Worm (Caenorhabditis elegans) whole organism, midembryonic: ENCODE measurements around the gene rnh-1.0.

Experiments used
- T22C8.4 ChIP-seq: fragments of 200-800 bp; sonication (Bioruptor generic); IDR thresholded peaks from 2 replicates; pipeline ENCODE4 v1.3.6; 2022; ENCODE audit warnings: missing genetic modification characterization, missing compliant biosample characterization
- cog-1 ChIP-seq: sonication (generic microtip); optimal IDR thresholded peaks from 2 replicates; lab custom pipeline; 2016; ENCODE audit warnings: missing genetic modification characterization, missing compliant biosample characterization
- flt-1 ChIP-seq: fragments of 200-800 bp; sonication (Bioruptor generic); IDR thresholded peaks from 2 replicates; pipeline ENCODE4 v1.3.6; 2022; ENCODE audit warnings: missing genetic modification characterization, missing compliant biosample characterization
- klf-2 ChIP-seq: fragments of 200-800 bp; sonication (Bioruptor generic); conservative IDR thresholded peaks from 2 replicates; pipeline ENCODE4 v1.3.6; 2022; ENCODE audit warnings: missing genetic modification reagents, missing genetic modification characterization, missing compliant biosample characterization
- med-1 ChIP-seq: sonication (generic microtip); optimal IDR thresholded peaks from 2 replicates; lab custom pipeline; 2017; ENCODE audit warnings: missing genetic modification characterization, mild to moderate bottlenecking, missing compliant biosample characterization, antibody characterized with exemption, missing genetic modification reagents; ENCODE audit not compliant: insufficient read depth
- ref-1 ChIP-seq: fragments of 200-800 bp; sonication (Bioruptor generic); conservative IDR thresholded peaks from 2 replicates; pipeline ENCODE4 v1.3.6; 2022; ENCODE audit warnings: missing genetic modification reagents, missing genetic modification characterization, missing compliant biosample characterization
- tab-1 ChIP-seq: fragments of 200-800 bp; sonication (Bioruptor generic); IDR thresholded peaks from 2 replicates; pipeline ENCODE4 v1.3.6; 2022; ENCODE audit warnings: missing genetic modification characterization, missing compliant biosample characterization
- ztf-23 ChIP-seq: fragments of 200-800 bp; sonication (Bioruptor generic); IDR thresholded peaks from 2 replicates; pipeline ENCODE4 v1.3.6; 2022; ENCODE audit warnings: missing genetic modification reagents, missing genetic modification characterization, missing compliant biosample characterization
- ztf-29 ChIP-seq: fragments of 200-800 bp; sonication (Bioruptor generic); IDR thresholded peaks from 2 replicates; pipeline ENCODE4 v1.3.6; 2022; ENCODE audit warnings: missing genetic modification reagents, missing genetic modification characterization, missing compliant biosample characterization

Gene rnh-1.0

ce11 chrII:4959719-4960118, 35.4 kb upstream of the rnh-1.0 start, which contains the start of gene ulp-2:
ulp-2 (minus strand) TSS chrII:4959876.
- TF ChIP-seq ztf-23 (GFP tag; lab: Robert Waterston, UW) (0 out of 2 replicates have a peak, but pooled peaks have one; percentile 19), klf-2 (GFP tag; lab: Robert Waterston, UW) (no peak)

ce11 chrII:4960690-4961089, 34.4 kb upstream of the rnh-1.0 start:
- no peak for TF ChIP-seq T22C8.4
- TF ChIP-seq tab-1 (GFP tag; lab: Robert Waterston, UW), result no peak
- no peak for TF ChIP-seq klf-2 (GFP tag; lab: Robert Waterston, UW)
- TF ChIP-seq ztf-23 (GFP tag; lab: Robert Waterston, UW), result no peak
- TF ChIP-seq flt-1 (GFP tag; lab: Robert Waterston, UW), result no peak
- TF ChIP-seq med-1 (GFP tag; lab: Kevin White, UChicago), result no peak
- TF ChIP-seq cog-1, result no peak
- no peak for TF ChIP-seq ztf-29 (GFP tag; lab: Robert Waterston, UW)
- no peak for TF ChIP-seq ref-1 (GFP tag; lab: Robert Waterston, UW)

- TF ChIP-seq T22C8.4, result no peak
These were observed 28.6 kb upstream of the rnh-1.0 start for ce11 chrII:4966576-4966975.

ce11 chrII:4967636-4968035, 27.5 kb upstream of the rnh-1.0 start:
- TF ChIP-seq tab-1 (GFP tag; lab: Robert Waterston, UW) (no peak), med-1 (GFP tag; lab: Kevin White, UChicago) (no peak), klf-2 (GFP tag; lab: Robert Waterston, UW) (no peak), cog-1 (no peak), flt-1 (GFP tag; lab: Robert Waterston, UW) (no peak), ref-1 (GFP tag; lab: Robert Waterston, UW) (no peak), ztf-29 (GFP tag; lab: Robert Waterston, UW) (no peak), ztf-23 (GFP tag; lab: Robert Waterston, UW) (no peak), T22C8.4 (no peak)

ce11 chrII:4968863-4969262, 26.3 kb upstream of the rnh-1.0 start, which contains the start of gene shc-2:
shc-2 (plus strand) TSS chrII:4969163.
- TF ChIP-seq ztf-29 (GFP tag; lab: Robert Waterston, UW), result no peak
- TF ChIP-seq flt-1 (GFP tag; lab: Robert Waterston, UW), result no peak
- TF ChIP-seq klf-2 (GFP tag; lab: Robert Waterston, UW), result no peak

- TF ChIP-seq ref-1 (GFP tag; lab: Robert Waterston, UW) (no peak), ztf-29 (GFP tag; lab: Robert Waterston, UW) (no peak), T22C8.4 (no peak), ztf-23 (GFP tag; lab: Robert Waterston, UW) (no peak), tab-1 (GFP tag; lab: Robert Waterston, UW) (no peak), cog-1 (no peak), med-1 (GFP tag; lab: Kevin White, UChicago) (no peak), flt-1 (GFP tag; lab: Robert Waterston, UW) (no peak), klf-2 (GFP tag; lab: Robert Waterston, UW) (no peak)
These were observed 20.6 kb upstream of the rnh-1.0 start for ce11 chrII:4974448-4974951.

- TF ChIP-seq ztf-29 (GFP tag; lab: Robert Waterston, UW) (no peak), tab-1 (GFP tag; lab: Robert Waterston, UW) (no peak), ztf-23 (GFP tag; lab: Robert Waterston, UW) (no peak), med-1 (GFP tag; lab: Kevin White, UChicago) (no peak), T22C8.4 (no peak), klf-2 (GFP tag; lab: Robert Waterston, UW) (no peak), flt-1 (GFP tag; lab: Robert Waterston, UW) (no peak), cog-1 (no peak), ref-1 (GFP tag; lab: Robert Waterston, UW) (no peak)
These were observed 19.8 kb upstream of the rnh-1.0 start for ce11 chrII:4975311-4975710.

- TF ChIP-seq ref-1 (GFP tag; lab: Robert Waterston, UW) (no peak), tab-1 (GFP tag; lab: Robert Waterston, UW) (no peak), ztf-23 (GFP tag; lab: Robert Waterston, UW) (no peak), ztf-29 (GFP tag; lab: Robert Waterston, UW) (no peak), cog-1 (no peak), klf-2 (GFP tag; lab: Robert Waterston, UW) (no peak), T22C8.4 (no peak), med-1 (GFP tag; lab: Kevin White, UChicago) (no peak), flt-1 (GFP tag; lab: Robert Waterston, UW) (no peak)
These were observed 13.3 kb upstream of the rnh-1.0 start for ce11 chrII:4981682-4982404.

- no peak for TF ChIP-seq med-1 (GFP tag; lab: Kevin White, UChicago)
- TF ChIP-seq ztf-23 (GFP tag; lab: Robert Waterston, UW), result no peak
- TF ChIP-seq tab-1 (GFP tag; lab: Robert Waterston, UW), result no peak
- TF ChIP-seq ref-1 (GFP tag; lab: Robert Waterston, UW), result no peak
- no peak for TF ChIP-seq cog-1
- no peak for TF ChIP-seq klf-2 (GFP tag; lab: Robert Waterston, UW)
- TF ChIP-seq ztf-29 (GFP tag; lab: Robert Waterston, UW), result no peak
- no peak for TF ChIP-seq flt-1 (GFP tag; lab: Robert Waterston, UW)
- TF ChIP-seq T22C8.4, result no peak
These were observed 11.0 kb upstream of the rnh-1.0 start for ce11 chrII:4984151-4984550.
